Worm (Caenorhabditis elegans) whole organism, L3 larva: ENCODE results near the gene F14H8.8.

Source experiments
- ceh-9 ChIP-seq: sonication (generic microtip); optimal IDR thresholded peaks from 2 replicates; lab custom pipeline; 2018; ENCODE audit warnings: missing biosample characterization, missing genetic modification characterization
- elt-1 ChIP-seq: fragments of 150-350 bp; optimal IDR thresholded peaks from 2 replicates; lab custom pipeline; 2014; ENCODE audit warnings: missing biosample characterization, missing genetic modification characterization
- elt-3 ChIP-seq, 3 experiments: fragments of 150-350 bp in 1 of 3; sonication (generic microtip) in 2 of 3; optimal IDR thresholded peaks; 2 replicates in 2 of 3; 4 replicates in 1 of 3; lab custom pipeline; 2014 to 2017; ENCODE audit warnings: missing biosample characterization in 3 of 3, missing genetic modification characterization in 3 of 3
- fkh-10 ChIP-seq: sonication (generic microtip); optimal IDR thresholded peaks from 2 replicates; lab custom pipeline; 2017; ENCODE audit warnings: missing biosample characterization, missing genetic modification reagents, missing genetic modification characterization
- jun-1 ChIP-seq: fragments of 150-350 bp; optimal IDR thresholded peaks from 2 replicates; lab custom pipeline; 2014; ENCODE audit warnings: missing biosample characterization, missing genetic modification reagents, missing genetic modification characterization
- nhr-11 ChIP-seq: fragments of 150-350 bp; optimal IDR thresholded peaks from 2 replicates; lab custom pipeline; 2014; ENCODE audit warnings: missing biosample characterization, missing genetic modification characterization
- nhr-23 ChIP-seq: fragments of 150-350 bp; optimal IDR thresholded peaks from 2 replicates; lab custom pipeline; 2014; ENCODE audit warnings: missing biosample characterization, missing genetic modification reagents, missing genetic modification characterization
- nhr-237 ChIP-seq: fragments of 150-350 bp; optimal IDR thresholded peaks from 2 replicates; lab custom pipeline; 2014; ENCODE audit warnings: missing biosample characterization, missing genetic modification characterization
- nhr-76 ChIP-seq: fragments of 150-350 bp; sonication (generic microtip); optimal IDR thresholded peaks from 5 replicates; lab custom pipeline; 2014; ENCODE audit warnings: missing biosample characterization, missing genetic modification characterization
- tbx-2 ChIP-seq: sonication (generic microtip); optimal IDR thresholded peaks from 2 replicates; lab custom pipeline; 2016; ENCODE audit warnings: mild to moderate bottlenecking, missing genetic modification characterization, missing compliant biosample characterization

- TF ChIP-seq elt-1 (tag; lab: Kevin White, UChicago) (no peak), nhr-76 (tag; lab: Kevin White, UChicago) (no peak), jun-1 (tag; lab: Kevin White, UChicago) (no peak), nhr-23 (tag; lab: Kevin White, UChicago) (no peak), fkh-10 (no peak), elt-3 (tag; optimal IDR thresholded peaks at IDR 0.05; lab: Kevin White, UChicago) (no peak), ceh-9 (tag; lab: Kevin White, UChicago) (no peak), nhr-237 (tag; lab: Kevin White, UChicago) (no peak), nhr-11 (tag; lab: Kevin White, UChicago) (no peak), tbx-2 (tag; lab: Kevin White, UChicago) (no peak)
Measured at ce11 chrV:15072738-15073137, 43.5 kb downstream of the F14H8.8 start.
